Fruit fly (Drosophila melanogaster): Measurements from ENCODE around the gene CG15533.

CG15533 gene

DNA sequence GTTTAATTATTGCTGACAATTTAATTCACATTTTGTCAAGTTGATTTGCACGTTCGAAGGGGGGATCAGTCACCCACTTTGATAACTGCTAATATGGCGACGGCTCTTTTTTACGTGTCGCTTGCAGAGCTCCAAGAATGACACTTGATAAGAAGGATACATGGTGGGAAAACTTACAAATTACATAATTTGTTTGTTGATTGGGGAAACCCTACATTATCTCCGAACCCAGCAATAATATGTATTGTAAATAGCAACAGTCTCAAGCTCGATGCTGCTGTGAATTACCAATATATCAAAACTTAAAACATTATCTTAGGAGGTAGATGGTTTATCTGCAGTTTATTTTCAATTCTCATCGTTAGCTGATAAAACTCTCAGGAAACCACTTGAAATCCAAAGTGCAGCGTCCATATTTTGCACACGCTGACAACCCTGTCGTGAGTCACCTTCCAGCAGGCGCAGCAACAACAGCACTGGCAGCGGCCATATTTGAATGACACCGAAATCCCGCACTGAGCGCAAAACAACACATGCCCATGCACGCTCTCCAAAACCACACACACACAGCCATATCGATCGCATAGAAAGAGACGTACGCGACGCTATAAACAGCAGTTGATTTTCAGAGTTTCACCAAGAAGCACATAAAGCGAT is 40.3 kb upstream of the CG15533 start (continued):
- peak; percentile 69; the same call in 1 of the 2 replicates for TF ChIP-seq dan (GFP tag; IDR thresholded peaks at IDR 0.05)
- peak; percentile 90 for TF ChIP-seq CG5180 (GFP tag; optimal IDR thresholded peaks at IDR 0.05)
- TF ChIP-seq pan (optimal IDR thresholded peaks at IDR 0.05): no peak
- peak in 1 of 2 experiments; percentile 86 for TF ChIP-seq pan (GFP tag; optimal IDR thresholded peaks at IDR 0.05 in 1 of 2, IDR thresholded peaks at IDR 0.05 in 1 of 2)
- peak; percentile 78 for TF ChIP-seq CG2202 (tag; optimal IDR thresholded peaks at IDR 0.05)
- TF ChIP-seq CG3163 (GFP tag; optimal IDR thresholded peaks at IDR 0.05): no peak
- TF ChIP-seq Neu2 (GFP tag; optimal IDR thresholded peaks at IDR 0.05; ENCODE audit: borderline replicate concordance): peak; percentile 95
- peak; percentile 85 for TF ChIP-seq CG3995 (GFP tag; optimal IDR thresholded peaks at IDR 0.05)
- peak; percentile 88 for TF ChIP-seq CG17186 (GFP tag; optimal IDR thresholded peaks at IDR 0.05)
- peak; percentile 88 for TF ChIP-seq CG12071 (GFP tag; optimal IDR thresholded peaks at IDR 0.05)
- TF ChIP-seq hth (optimal IDR thresholded peaks at IDR 0.05): no peak
- peak; percentile 86 for TF ChIP-seq Ada2b (GFP tag; IDR thresholded peaks at IDR 0.05)
- TF ChIP-seq HmgD (GFP tag; optimal IDR thresholded peaks at IDR 0.05): peak; percentile 97
- TF ChIP-seq gcm2 (GFP tag; optimal IDR thresholded peaks at IDR 0.05): peak; percentile 54
- peak; percentile 87 for TF ChIP-seq zfh1 (GFP tag; IDR thresholded peaks at IDR 0.05)
- TF ChIP-seq CG3847 (GFP tag; IDR thresholded peaks at IDR 0.05): peak; percentile 91
- no peak for TF ChIP-seq Sin3A (optimal IDR thresholded peaks at IDR 0.05)
- peak; percentile 17 for TF ChIP-seq CG7271 (tag; optimal IDR thresholded peaks at IDR 0.05)
- TF ChIP-seq CG14667 (GFP tag; IDR thresholded peaks at IDR 0.05): peak; percentile 79; the same call in 1 of the 2 replicates
- peak; percentile 95 to 97 for TF ChIP-seq Hr51 (GFP tag; optimal IDR thresholded peaks at IDR 0.05)
- TF ChIP-seq CG31388 (GFP tag; optimal IDR thresholded peaks at IDR 0.05): peak; percentile 86
- TF ChIP-seq CG4707 (GFP tag; optimal IDR thresholded peaks at IDR 0.05): peak; percentile 67
- TF ChIP-seq ERR (GFP tag; optimal IDR thresholded peaks at IDR 0.05): peak; percentile 90
- TF ChIP-seq dpn (GFP tag; optimal IDR thresholded peaks at IDR 0.05): peak; percentile 96 to 98
- TF ChIP-seq CG7556 (GFP tag; optimal IDR thresholded peaks at IDR 0.05): peak; percentile 99
- peak; percentile 98 for TF ChIP-seq Pdp1 (GFP tag; optimal IDR thresholded peaks at IDR 0.05)
- TF ChIP-seq CG1792 (GFP tag; optimal IDR thresholded peaks at IDR 0.05): peak; percentile 96
- TF ChIP-seq CG14710 (tag; optimal IDR thresholded peaks at IDR 0.05): peak; percentile 97
- peak; percentile 88 for TF ChIP-seq Bdp1 (GFP tag; optimal IDR thresholded peaks at IDR 0.05)
- no peak for TF ChIP-seq inv (GFP tag; IDR thresholded peaks at IDR 0.05; ENCODE audit: partially characterized antibody)
- peak; percentile 36 for TF ChIP-seq BEAF-32 (GFP tag; optimal IDR thresholded peaks at IDR 0.05)
- peak; percentile 98 for TF ChIP-seq HLH54F (GFP tag; optimal IDR thresholded peaks at IDR 0.05)
- TF ChIP-seq CG8089 (GFP tag; optimal IDR thresholded peaks at IDR 0.05): peak; percentile 97
- TF ChIP-seq unc-4 (GFP tag; IDR thresholded peaks at IDR 0.05; ENCODE audit: partially characterized antibody): no peak
- peak; percentile 78 for TF ChIP-seq trem (tag; optimal IDR thresholded peaks at IDR 0.05)
- no peak for TF ChIP-seq Dll (GFP tag; IDR thresholded peaks at IDR 0.05; ENCODE audit: partially characterized antibody)
- peak; percentile 99 for TF ChIP-seq CG30403 (GFP tag; optimal IDR thresholded peaks at IDR 0.05)
- TF ChIP-seq CG18619 (GFP tag; optimal IDR thresholded peaks at IDR 0.05): peak; percentile 99
- TF ChIP-seq CG12744 (GFP tag; optimal IDR thresholded peaks at IDR 0.05): peak; percentile 93
- peak; percentile 96 for TF ChIP-seq zfh2 (GFP tag; optimal IDR thresholded peaks at IDR 0.05)
- peak; percentile 90 for TF ChIP-seq CG14441 (GFP tag; IDR thresholded peaks at IDR 0.05)
- TF ChIP-seq gt (GFP tag; IDR thresholded peaks at IDR 0.05): peak; percentile 76
- peak; percentile 80 for TF ChIP-seq B-H2 (GFP tag; optimal IDR thresholded peaks at IDR 0.05)
- TF ChIP-seq CG2199 (GFP tag; IDR thresholded peaks at IDR 0.05): peak; percentile 54; the same call in 2 of the 3 replicates
- no peak for TF ChIP-seq mld (GFP tag; IDR thresholded peaks at IDR 0.05; ENCODE audit: partially characterized antibody)
- TF ChIP-seq Hmr (GFP tag; optimal IDR thresholded peaks at IDR 0.05): peak; percentile 97
- TF ChIP-seq dimm (GFP tag; IDR thresholded peaks at IDR 0.05): peak; percentile 70
- TF ChIP-seq abd-A (tag; optimal IDR thresholded peaks at IDR 0.05): no peak
- TF ChIP-seq CG5245 (GFP tag; optimal IDR thresholded peaks at IDR 0.05): peak; percentile 89
- TF ChIP-seq Fer3 (tag; optimal IDR thresholded peaks at IDR 0.05): peak; percentile 84

Data from whole organism, embryonic.